Fruit fly (Drosophila melanogaster) whole organism, embryonic: ENCODE measurements around the gene Syx4.

Experiments
- Blimp-1 ChIP-seq: fragments of 200-800 bp; sonication (Bioruptor generic); optimal IDR thresholded peaks from 3 replicates; lab custom pipeline; 2018; ENCODE audit warnings: missing biosample characterization, missing genetic modification characterization, mild to moderate bottlenecking, moderate library complexity, missing genetic modification reagents
- CG13123 ChIP-seq: fragments of 200-800 bp; sonication (Bioruptor generic); optimal IDR thresholded peaks from 2 replicates; lab custom pipeline; 2016; ENCODE audit warnings: missing biosample characterization, missing genetic modification characterization
- CG14014 ChIP-seq: fragments of 200-800 bp; sonication (Bioruptor generic); IDR thresholded peaks from 2 replicates; pipeline ENCODE4 v1.3.6; 2022; ENCODE audit warnings: missing biosample characterization, missing genetic modification characterization
- CG14050 ChIP-seq: fragments of 200-800 bp; sonication (Bioruptor generic); IDR thresholded peaks from 3 replicates; pipeline ENCODE4 v1.3.6; 2022; ENCODE audit warnings: missing biosample characterization, missing genetic modification characterization
- CG17612 ChIP-seq: fragments of 200-800 bp; sonication (Bioruptor generic); IDR thresholded peaks from 2 replicates; pipeline ENCODE4 v1.3.6; 2022; ENCODE audit warnings: missing biosample characterization, missing genetic modification characterization
- CG18619 ChIP-seq: fragments of 200-800 bp; sonication (Bioruptor generic); optimal IDR thresholded peaks from 3 replicates; lab custom pipeline; 2017; ENCODE audit warnings: missing biosample characterization, mild to moderate bottlenecking, missing genetic modification characterization
- CG2712 ChIP-seq: fragments of 200-800 bp; optimal IDR thresholded peaks from 3 replicates; lab custom pipeline; 2019; ENCODE audit warnings: missing biosample characterization, mild to moderate bottlenecking, missing genetic modification characterization, moderate library complexity
- CG3847 ChIP-seq: fragments of 200-800 bp; sonication (Bioruptor generic); IDR thresholded peaks from 2 replicates; pipeline ENCODE4 v1.3.6; 2022; ENCODE audit warnings: missing biosample characterization, missing genetic modification characterization
- CG42726 ChIP-seq: fragments of 200-800 bp; sonication (Bioruptor generic); IDR thresholded peaks from 2 replicates; pipeline ENCODE4 v1.3.6; 2022; ENCODE audit warnings: missing biosample characterization, missing genetic modification characterization; ENCODE audit not compliant: partially characterized antibody
- CG43689 ChIP-seq: fragments of 200-800 bp; sonication (Bioruptor generic); IDR thresholded peaks from 2 replicates; pipeline ENCODE4 v1.3.6; 2022; ENCODE audit warnings: missing biosample characterization, missing genetic modification characterization
- CG4820 ChIP-seq: fragments of 200-800 bp; sonication (Bioruptor generic); optimal IDR thresholded peaks from 3 replicates; lab custom pipeline; 2016; ENCODE audit warnings: missing biosample characterization, missing genetic modification characterization
- CG6175 ChIP-seq: fragments of 200-800 bp; sonication (Bioruptor generic); IDR thresholded peaks from 3 replicates; pipeline ENCODE4 v1.3.6; 2022; ENCODE audit warnings: missing biosample characterization, missing genetic modification characterization
- CG6791 ChIP-seq: fragments of 200-800 bp; sonication (Bioruptor generic); IDR thresholded peaks from 3 replicates; pipeline ENCODE4 v1.3.6; 2022; ENCODE audit warnings: missing biosample characterization, missing genetic modification characterization; ENCODE audit not compliant: partially characterized antibody
- CG8281 ChIP-seq: fragments of 200-800 bp; sonication (Bioruptor generic); optimal IDR thresholded peaks from 2 replicates; lab custom pipeline; 2018; ENCODE audit warnings: missing biosample characterization, mild to moderate bottlenecking, missing genetic modification characterization, moderate library complexity
- CG8388 ChIP-seq: fragments of 200-800 bp; sonication (Bioruptor generic); optimal IDR thresholded peaks from 2 replicates; lab custom pipeline; 2019; ENCODE audit warnings: missing biosample characterization, mild to moderate bottlenecking, missing genetic modification characterization, moderate library complexity
- CG8944 ChIP-seq: fragments of 200-800 bp; sonication (Bioruptor generic); optimal IDR thresholded peaks from 3 replicates; lab custom pipeline; 2016; ENCODE audit warnings: missing biosample characterization, missing genetic modification characterization
- CG9817 ChIP-seq: fragments of 200-800 bp; sonication (Bioruptor generic); optimal IDR thresholded peaks from 2 replicates; lab custom pipeline; 2018; ENCODE audit warnings: missing biosample characterization, mild to moderate bottlenecking, missing genetic modification characterization, moderate library complexity
- CG9932 ChIP-seq: fragments of 200-800 bp; sonication (Bioruptor generic); IDR thresholded peaks from 2 replicates; pipeline ENCODE4 v1.3.6; 2022; ENCODE audit warnings: missing biosample characterization, missing genetic modification characterization
- Chrac-16 ChIP-seq: fragments of 200-800 bp; sonication (Bioruptor generic); optimal IDR thresholded peaks from 3 replicates; lab custom pipeline; 2016; ENCODE audit warnings: missing biosample characterization, missing genetic modification characterization
- Dbx ChIP-seq: fragments of 200-800 bp; sonication (Bioruptor generic); IDR thresholded peaks from 3 replicates; pipeline ENCODE4 v1.3.6; 2022; ENCODE audit warnings: missing biosample characterization, missing genetic modification characterization
- Dip2 ChIP-seq: fragments of 200-800 bp; sonication (Bioruptor generic); IDR thresholded peaks from 2 replicates; pipeline ENCODE4 v1.3.6; 2022; ENCODE audit warnings: missing biosample characterization, missing genetic modification characterization
- H2.0 ChIP-seq: fragments of 200-800 bp; sonication (Bioruptor generic); IDR thresholded peaks from 2 replicates; pipeline ENCODE4 v1.3.6; 2022; ENCODE audit warnings: missing biosample characterization, missing genetic modification characterization
- Mad ChIP-seq: fragments of 200-800 bp; sonication (Bioruptor generic); optimal IDR thresholded peaks from 2 replicates; lab custom pipeline; 2016; ENCODE audit warnings: missing biosample characterization, missing genetic modification characterization
- Med ChIP-seq: fragments of 200-800 bp; sonication (Bioruptor generic); peaks from one replicate; lab custom pipeline; 2016; ENCODE audit warnings: missing biosample characterization, missing genetic modification characterization, mild to moderate bottlenecking, inconsistent platforms, moderate library complexity
- Oaz ChIP-seq: fragments of 200-800 bp; sonication (Bioruptor generic); IDR thresholded peaks from 2 replicates; pipeline ENCODE4 v1.3.6; 2022; ENCODE audit warnings: missing biosample characterization, missing genetic modification characterization
- Rfx ChIP-seq: fragments of 200-800 bp; sonication (Bioruptor generic); IDR thresholded peaks from 2 replicates; pipeline ENCODE4 v1.3.6; 2022; ENCODE audit warnings: missing biosample characterization, missing genetic modification characterization
- Scr ChIP-seq: fragments of 200-800 bp; sonication (Bioruptor generic); IDR thresholded peaks from 2 replicates; pipeline ENCODE4 v1.3.6; 2022; ENCODE audit warnings: missing biosample characterization, missing genetic modification characterization; ENCODE audit not compliant: partially characterized antibody
- Six4 ChIP-seq: fragments of 200-800 bp; sonication (Bioruptor generic); optimal IDR thresholded peaks from 2 replicates; lab custom pipeline; 2016; ENCODE audit warnings: missing biosample characterization, missing genetic modification characterization
- ac ChIP-seq: fragments of 200-800 bp; sonication (Bioruptor generic); optimal IDR thresholded peaks from 3 replicates; lab custom pipeline; 2017; ENCODE audit warnings: missing biosample characterization, mild to moderate bottlenecking, missing genetic modification characterization
- amos ChIP-seq: fragments of 200-800 bp; sonication (Bioruptor generic); IDR thresholded peaks from 2 replicates; pipeline ENCODE4 v1.3.6; 2022; ENCODE audit warnings: missing biosample characterization, missing genetic modification characterization; ENCODE audit not compliant: partially characterized antibody
- ap ChIP-seq: fragments of 200-800 bp; sonication (Bioruptor generic); IDR thresholded peaks from 2 replicates; pipeline ENCODE4 v1.3.6; 2022; ENCODE audit warnings: missing biosample characterization, missing genetic modification characterization
- bbx ChIP-seq: fragments of 200-800 bp; sonication (Bioruptor generic); IDR thresholded peaks from 2 replicates; pipeline ENCODE4 v1.3.6; 2022; ENCODE audit warnings: missing biosample characterization, missing genetic modification characterization; ENCODE audit not compliant: partially characterized antibody
- danr ChIP-seq: fragments of 200-800 bp; sonication (Bioruptor generic); IDR thresholded peaks from 2 replicates; pipeline ENCODE4 v1.3.6; 2022; ENCODE audit warnings: missing biosample characterization, missing genetic modification characterization
- emc ChIP-seq: fragments of 200-800 bp; sonication (Bioruptor generic); optimal IDR thresholded peaks from 2 replicates; lab custom pipeline; 2016; ENCODE audit warnings: missing biosample characterization, missing genetic modification characterization
- fd3F ChIP-seq: fragments of 200-800 bp; sonication (Bioruptor generic); optimal IDR thresholded peaks from 2 replicates; lab custom pipeline; 2018; ENCODE audit warnings: missing biosample characterization, mild to moderate bottlenecking, missing genetic modification characterization, moderate library complexity
- hkb ChIP-seq, 2 experiments: fragments of 200-800 bp in 1 of 2; fragments of >200 bp in 1 of 2; sonication (Bioruptor generic) in 1 of 2; IDR thresholded peaks in 1 of 2; optimal IDR thresholded peaks in 1 of 2; 2 replicates each; pipeline versions ENCODE4 v1.3.6 to Lab custom; 2017 to 2022; ENCODE audit warnings: missing biosample characterization in 1 of 2, missing genetic modification characterization in 1 of 2
- jumu ChIP-seq: fragments of 200-800 bp; sonication (Bioruptor generic); optimal IDR thresholded peaks from 3 replicates; lab custom pipeline; 2016; ENCODE audit warnings: missing biosample characterization, missing genetic modification characterization
- p53 ChIP-seq: fragments of 200-800 bp; sonication (Bioruptor generic); optimal IDR thresholded peaks from 2 replicates; lab custom pipeline; 2016; ENCODE audit warnings: missing biosample characterization, missing genetic modification characterization
- pita ChIP-seq: fragments of 200-800 bp; sonication (Bioruptor generic); optimal IDR thresholded peaks from 2 replicates; lab custom pipeline; 2017; ENCODE audit warnings: missing biosample characterization, mild to moderate bottlenecking, missing genetic modification characterization
- pnt ChIP-seq: fragments of 200-800 bp; sonication (Bioruptor generic); optimal IDR thresholded peaks from 3 replicates; lab custom pipeline; 2016; ENCODE audit warnings: missing biosample characterization, missing genetic modification characterization
- pros ChIP-seq: fragments of 200-800 bp; sonication (Bioruptor generic); optimal IDR thresholded peaks from 3 replicates; lab custom pipeline; 2019; ENCODE audit warnings: missing biosample characterization, mild to moderate bottlenecking, missing genetic modification characterization, moderate library complexity
- psq ChIP-seq: fragments of 200-800 bp; sonication (Bioruptor generic); optimal IDR thresholded peaks from 2 replicates; lab custom pipeline; 2017; ENCODE audit warnings: missing biosample characterization, missing genetic modification characterization
- schlank ChIP-seq: fragments of 200-800 bp; sonication (Bioruptor generic); optimal IDR thresholded peaks from 2 replicates; lab custom pipeline; 2018; ENCODE audit warnings: missing biosample characterization, mild to moderate bottlenecking, missing genetic modification characterization
- scrt ChIP-seq: fragments of 200-800 bp; sonication (Bioruptor generic); optimal IDR thresholded peaks from 2 replicates; lab custom pipeline; 2018; ENCODE audit warnings: missing biosample characterization, mild to moderate bottlenecking, missing genetic modification characterization, moderate library complexity
- sens ChIP-seq: fragments of 200-800 bp; sonication (Bioruptor generic); peaks from one replicate; lab custom pipeline; 2016; ENCODE audit warnings: missing biosample characterization, missing genetic modification characterization
- shn ChIP-seq: fragments of 200-800 bp; sonication (Bioruptor generic); optimal IDR thresholded peaks from 3 replicates; lab custom pipeline; 2016; ENCODE audit warnings: missing biosample characterization, missing genetic modification characterization
- slou ChIP-seq: fragments of 200-800 bp; sonication (Bioruptor generic); optimal IDR thresholded peaks from 3 replicates; lab custom pipeline; 2016; ENCODE audit warnings: missing biosample characterization, missing genetic modification characterization
- ssp ChIP-seq: fragments of 200-800 bp; sonication (Bioruptor generic); IDR thresholded peaks from 2 replicates; pipeline ENCODE4 v1.3.6; 2022; ENCODE audit warnings: missing biosample characterization, missing genetic modification characterization
- tin ChIP-seq: fragments of 200-800 bp; sonication (Bioruptor generic); optimal IDR thresholded peaks from 3 replicates; lab custom pipeline; 2016; ENCODE audit warnings: missing biosample characterization, missing genetic modification characterization
- tll ChIP-seq, 2 experiments: fragments of 200-800 bp in 1 of 2; fragments of >200 bp in 1 of 2; sonication (Bioruptor generic) in 1 of 2; optimal IDR thresholded peaks; 2 replicates each; lab custom pipeline; 2017 to 2019; ENCODE audit warnings: missing biosample characterization in 2 of 2, missing genetic modification characterization in 2 of 2, mild to moderate bottlenecking in 1 of 2, moderate library complexity in 1 of 2
- trh ChIP-seq: fragments of 200-800 bp; sonication (Bioruptor generic); optimal IDR thresholded peaks from 2 replicates; lab custom pipeline; 2016; ENCODE audit warnings: missing biosample characterization, missing genetic modification characterization

The Syx4 gene

dm6 chrX:2713776-2714175 is 30.1 kb downstream of the Syx4 start, which contains the start of the genes CG2685 and CG2694 (continued):
- TF ChIP-seq shn (GFP tag; lab: Kevin White, UChicago) (no peak), pita (GFP tag; lab: Kevin White, UChicago) (no peak), ssp (GFP tag; lab: Robert Waterston, UW) (no peak), CG8281 (tag; lab: Kevin White, UChicago) (no peak), bbx (peak; percentile 79), p53 (no peak), CG3847 (GFP tag; lab: Robert Waterston, UW) (peak; percentile 49; the same call in 1 of the 2 replicates), Blimp-1 (GFP tag; lab: Kevin White, UChicago) (no peak), CG42726 (GFP tag; lab: Robert Waterston, UW) (peak; percentile 44; the same call in 1 of the 2 replicates), CG6791 (GFP tag; lab: Robert Waterston, UW) (peak; percentile 80), CG9932 (peak; percentile 54; the same call in 1 of the 2 replicates), trh (GFP tag; lab: Kevin White, UChicago) (no peak), CG13123 (GFP tag; lab: Kevin White, UChicago) (no peak), sens (GFP tag; lab: Kevin White, UChicago) (no peak), pros (GFP tag; lab: Kevin White, UChicago) (no peak), pnt (no peak), amos (GFP tag; lab: Robert Waterston, UW) (peak; percentile 80), Med (peak; percentile 71), CG6175 (GFP tag; lab: Robert Waterston, UW) (no peak), tin (GFP tag; lab: Kevin White, UChicago) (no peak), schlank (tag; lab: Kevin White, UChicago) (no peak), CG17612 (no peak), CG9817 (tag; lab: Kevin White, UChicago) (no peak), CG43689 (GFP tag; lab: Robert Waterston, UW) (no peak), hkb (optimal IDR thresholded peaks at IDR 0.05; lab: Kevin White, UChicago) (no peak), hkb (GFP tag; IDR thresholded peaks at IDR 0.05; lab: Robert Waterston, UW) (no peak), Rfx (peak; percentile 33; the same call in 1 of the 2 replicates), CG4820 (GFP tag; lab: Kevin White, UChicago) (no peak), scrt (GFP tag; lab: Kevin White, UChicago) (no peak), CG18619 (GFP tag; lab: Kevin White, UChicago) (no peak), CG8944 (GFP tag; lab: Kevin White, UChicago) (no peak), psq (GFP tag; lab: Kevin White, UChicago) (no peak), Dip2 (GFP tag; lab: Robert Waterston, UW) (no peak), CG8388 (no peak), Six4 (GFP tag; lab: Kevin White, UChicago) (no peak), CG14050 (GFP tag; lab: Robert Waterston, UW) (no peak), ac (GFP tag; lab: Kevin White, UChicago) (no peak), fd3F (GFP tag; lab: Kevin White, UChicago) (no peak), tll (GFP tag; optimal IDR thresholded peaks at IDR 0.05; lab: Kevin White, UChicago) (no peak), Chrac-16 (GFP tag; lab: Kevin White, UChicago) (no peak), ap (GFP tag; lab: Robert Waterston, UW) (no peak), Mad (GFP tag; lab: Kevin White, UChicago) (no peak), Dbx (GFP tag; lab: Robert Waterston, UW) (0 out of 3 replicates have a peak, but pooled peaks have one; percentile 22), slou (GFP tag; lab: Kevin White, UChicago) (no peak), H2.0 (GFP tag; lab: Robert Waterston, UW) (no peak), Scr (GFP tag; lab: Robert Waterston, UW) (peak; percentile 72), danr (GFP tag; lab: Robert Waterston, UW) (no peak), jumu (GFP tag; lab: Kevin White, UChicago) (no peak), emc (GFP tag; lab: Kevin White, UChicago) (no peak), CG2712 (tag; lab: Kevin White, UChicago) (peak; percentile 7), CG14014 (no peak), Oaz (no peak)
